Worm (Caenorhabditis elegans): ENCODE results near the gene R05D3.3.

The R05D3.3 gene

ce11 chrIII:8355462-8355815 lies 8.4 kb upstream of the R05D3.3 start:
- TF ChIP-seq ceh-83 (GFP tag; optimal IDR thresholded peaks at IDR 0.05) (no peak), sem-2 (GFP tag; optimal IDR thresholded peaks at IDR 0.05) (no peak), ceh-39 (tag; optimal IDR thresholded peaks at IDR 0.05) (no peak), nhr-76 (tag; optimal IDR thresholded peaks at IDR 0.05) (no peak), lin-32 (GFP tag; optimal IDR thresholded peaks at IDR 0.05) (no peak), elt-1 (tag; optimal IDR thresholded peaks at IDR 0.05; ENCODE audit: borderline replicate concordance, insufficient read depth) (no peak), drap-1 (GFP tag; optimal IDR thresholded peaks at IDR 0.05) (no peak), bed-3 (GFP tag; optimal IDR thresholded peaks at IDR 0.05) (no peak), mep-1 (tag; optimal IDR thresholded peaks at IDR 0.05) (no peak), nhr-28 (tag; optimal IDR thresholded peaks at IDR 0.05) (no peak), elt-3 (tag; optimal IDR thresholded peaks at IDR 0.05) (no peak), snpc-4 (tag; optimal IDR thresholded peaks at IDR 0.05) (no peak), unc-120 (tag; optimal IDR thresholded peaks at IDR 0.05; ENCODE audit: poor library complexity, severe bottlenecking) (no peak)

ce11 chrIII:8356407-8356881 lies 7.4 kb upstream of the R05D3.3 start:
- peak; percentile 70 for TF ChIP-seq hlh-1 (tag; optimal IDR thresholded peaks at IDR 0.05)
- peak; percentile 78 for TF ChIP-seq cnd-1 (tag; optimal IDR thresholded peaks at IDR 0.05)
- no peak for TF ChIP-seq blmp-1 (tag; optimal IDR thresholded peaks at IDR 0.05)
- TF ChIP-seq mab-5 (tag; optimal IDR thresholded peaks at IDR 0.05) = no peak
- no peak for TF ChIP-seq lin-13 (tag; optimal IDR thresholded peaks at IDR 0.05)
- no peak for TF ChIP-seq ceh-39 (tag; optimal IDR thresholded peaks at IDR 0.05)
- peak; percentile 47 for TF ChIP-seq lin-32 (GFP tag; optimal IDR thresholded peaks at IDR 0.05)
- peak; percentile 35 for TF ChIP-seq lsy-2 (tag; optimal IDR thresholded peaks at IDR 0.05)
- TF ChIP-seq nhr-28 (tag; optimal IDR thresholded peaks at IDR 0.05) = no peak
- no peak for TF ChIP-seq snpc-4 (tag; optimal IDR thresholded peaks at IDR 0.05)
- TF ChIP-seq nhr-76 (tag; optimal IDR thresholded peaks at IDR 0.05) = no peak
- TF ChIP-seq M03D4.4 (tag; optimal IDR thresholded peaks at IDR 0.05) = peak; percentile 31
- TF ChIP-seq ceh-83 (GFP tag; optimal IDR thresholded peaks at IDR 0.05) = no peak
- TF ChIP-seq nhr-12 (tag; optimal IDR thresholded peaks at IDR 0.05) = no peak
- peak; percentile 62 for TF ChIP-seq mls-2 (tag; optimal IDR thresholded peaks at IDR 0.05)
- TF ChIP-seq flh-1 (GFP tag; optimal IDR thresholded peaks at IDR 0.05) = no peak
- TF ChIP-seq elt-1 (tag; optimal IDR thresholded peaks at IDR 0.05; ENCODE audit: borderline replicate concordance, insufficient read depth) = no peak
- TF ChIP-seq mep-1 (tag; optimal IDR thresholded peaks at IDR 0.05) = peak; percentile 48
- peak; percentile 28 for TF ChIP-seq nhr-237 (tag; optimal IDR thresholded peaks at IDR 0.05)
- peak; percentile 33 for TF ChIP-seq pha-4 (tag; optimal IDR thresholded peaks at IDR 0.05)
- TF ChIP-seq elt-3 (tag; optimal IDR thresholded peaks at IDR 0.05) = no peak
- no peak for TF ChIP-seq tbx-8 (GFP tag; optimal IDR thresholded peaks at IDR 0.05)
- TF ChIP-seq ham-2 (GFP tag; optimal IDR thresholded peaks at IDR 0.05) = no peak
- TF ChIP-seq zip-8 (tag; optimal IDR thresholded peaks at IDR 0.05) = no peak
- TF ChIP-seq drap-1 (GFP tag; optimal IDR thresholded peaks at IDR 0.05) = no peak
- TF ChIP-seq ceh-43 (GFP tag; optimal IDR thresholded peaks at IDR 0.05) = no peak
- TF ChIP-seq ztf-11 (tag; optimal IDR thresholded peaks at IDR 0.05) = no peak
- no peak for TF ChIP-seq nhr-2 (tag; optimal IDR thresholded peaks at IDR 0.05)
- no peak for TF ChIP-seq sptf-1 (tag; optimal IDR thresholded peaks at IDR 0.05)
- peak; percentile 68 for TF ChIP-seq ces-1 (GFP tag; optimal IDR thresholded peaks at IDR 0.05)
- TF ChIP-seq unc-62 (GFP tag; optimal IDR thresholded peaks at IDR 0.05) = peak; percentile 71
- peak; percentile 64 for TF ChIP-seq unc-120 (tag; optimal IDR thresholded peaks at IDR 0.05; ENCODE audit: poor library complexity, severe bottlenecking)
- TF ChIP-seq sem-2 (GFP tag; optimal IDR thresholded peaks at IDR 0.05) = no peak
- no peak for TF ChIP-seq unc-39 (tag; optimal IDR thresholded peaks at IDR 0.05)
- TF ChIP-seq bed-3 (GFP tag; optimal IDR thresholded peaks at IDR 0.05) = no peak

ce11 chrIII:8358213-8358672 lies 5.6 kb upstream of the R05D3.3 start, which contains the start of the genes R05D3.8 and rfp-1:
Gene R05D3.8 (minus strand): TSS chrIII:8358327.
Gene rfp-1 (plus strand): TSS chrIII:8358622.
- TF ChIP-seq unc-120 (tag; optimal IDR thresholded peaks at IDR 0.05; ENCODE audit: poor library complexity, severe bottlenecking) (peak; percentile 50), unc-39 (tag; optimal IDR thresholded peaks at IDR 0.05) (no peak), hlh-1 (tag; optimal IDR thresholded peaks at IDR 0.05) (peak; percentile 43), zip-8 (tag; optimal IDR thresholded peaks at IDR 0.05) (no peak), ces-1 (GFP tag; optimal IDR thresholded peaks at IDR 0.05) (peak; percentile 65), nhr-237 (tag; optimal IDR thresholded peaks at IDR 0.05) (peak; percentile 75), elt-1 (tag; optimal IDR thresholded peaks at IDR 0.05; ENCODE audit: borderline replicate concordance, insufficient read depth) (no peak), ceh-43 (GFP tag; optimal IDR thresholded peaks at IDR 0.05) (no peak), sptf-1 (tag; optimal IDR thresholded peaks at IDR 0.05) (no peak), ham-2 (GFP tag; optimal IDR thresholded peaks at IDR 0.05) (no peak), cnd-1 (tag; optimal IDR thresholded peaks at IDR 0.05) (no peak), unc-62 (GFP tag; optimal IDR thresholded peaks at IDR 0.05) (peak; percentile 51), M03D4.4 (tag; optimal IDR thresholded peaks at IDR 0.05) (no peak), bed-3 (GFP tag; optimal IDR thresholded peaks at IDR 0.05) (no peak), nhr-28 (tag; optimal IDR thresholded peaks at IDR 0.05) (peak; percentile 13), ceh-39 (tag; optimal IDR thresholded peaks at IDR 0.05) (peak; percentile 59), mep-1 (tag; optimal IDR thresholded peaks at IDR 0.05) (peak; percentile 83), nhr-2 (tag; optimal IDR thresholded peaks at IDR 0.05) (peak; percentile 23), pha-4 (tag; optimal IDR thresholded peaks at IDR 0.05) (peak; percentile 51), nhr-12 (tag; optimal IDR thresholded peaks at IDR 0.05) (peak; percentile 11), lin-13 (tag; optimal IDR thresholded peaks at IDR 0.05) (no peak), flh-1 (GFP tag; optimal IDR thresholded peaks at IDR 0.05) (no peak), ceh-83 (GFP tag; optimal IDR thresholded peaks at IDR 0.05) (no peak), ztf-11 (tag; optimal IDR thresholded peaks at IDR 0.05) (no peak), lin-32 (GFP tag; optimal IDR thresholded peaks at IDR 0.05) (no peak), mls-2 (tag; optimal IDR thresholded peaks at IDR 0.05) (no peak), elt-3 (tag; optimal IDR thresholded peaks at IDR 0.05) (no peak), drap-1 (GFP tag; optimal IDR thresholded peaks at IDR 0.05) (no peak), blmp-1 (tag; optimal IDR thresholded peaks at IDR 0.05) (no peak), sem-2 (GFP tag; optimal IDR thresholded peaks at IDR 0.05) (no peak), snpc-4 (tag; optimal IDR thresholded peaks at IDR 0.05) (no peak), tbx-8 (GFP tag; optimal IDR thresholded peaks at IDR 0.05) (no peak), mab-5 (tag; optimal IDR thresholded peaks at IDR 0.05) (no peak), nhr-76 (tag; optimal IDR thresholded peaks at IDR 0.05) (no peak), lsy-2 (tag; optimal IDR thresholded peaks at IDR 0.05) (peak; percentile 96)

Measured in whole organism, mixed stage, embryonic.